Worm (Caenorhabditis elegans) whole organism, L4/young adult: ENCODE data around the gene ZC250.5.

Experiments used
- W03F9.2 ChIP-seq: fragments of 150-350 bp; optimal IDR thresholded peaks from 2 replicates; lab custom pipeline; 2014; ENCODE audit warnings: missing biosample characterization, missing genetic modification characterization
- dao-5 ChIP-seq: sonication (generic microtip); optimal IDR thresholded peaks from 2 replicates; lab custom pipeline; 2016; ENCODE audit warnings: missing genotype, missing genetic modification characterization, moderate library complexity, missing compliant biosample characterization
- him-1 ChIP-seq: sonication (generic microtip); optimal IDR thresholded peaks from 2 replicates; lab custom pipeline; 2016; ENCODE audit warnings: missing genotype, missing genetic modification reagents, missing genetic modification characterization, missing compliant biosample characterization

The ZC250.5 gene

DNA sequence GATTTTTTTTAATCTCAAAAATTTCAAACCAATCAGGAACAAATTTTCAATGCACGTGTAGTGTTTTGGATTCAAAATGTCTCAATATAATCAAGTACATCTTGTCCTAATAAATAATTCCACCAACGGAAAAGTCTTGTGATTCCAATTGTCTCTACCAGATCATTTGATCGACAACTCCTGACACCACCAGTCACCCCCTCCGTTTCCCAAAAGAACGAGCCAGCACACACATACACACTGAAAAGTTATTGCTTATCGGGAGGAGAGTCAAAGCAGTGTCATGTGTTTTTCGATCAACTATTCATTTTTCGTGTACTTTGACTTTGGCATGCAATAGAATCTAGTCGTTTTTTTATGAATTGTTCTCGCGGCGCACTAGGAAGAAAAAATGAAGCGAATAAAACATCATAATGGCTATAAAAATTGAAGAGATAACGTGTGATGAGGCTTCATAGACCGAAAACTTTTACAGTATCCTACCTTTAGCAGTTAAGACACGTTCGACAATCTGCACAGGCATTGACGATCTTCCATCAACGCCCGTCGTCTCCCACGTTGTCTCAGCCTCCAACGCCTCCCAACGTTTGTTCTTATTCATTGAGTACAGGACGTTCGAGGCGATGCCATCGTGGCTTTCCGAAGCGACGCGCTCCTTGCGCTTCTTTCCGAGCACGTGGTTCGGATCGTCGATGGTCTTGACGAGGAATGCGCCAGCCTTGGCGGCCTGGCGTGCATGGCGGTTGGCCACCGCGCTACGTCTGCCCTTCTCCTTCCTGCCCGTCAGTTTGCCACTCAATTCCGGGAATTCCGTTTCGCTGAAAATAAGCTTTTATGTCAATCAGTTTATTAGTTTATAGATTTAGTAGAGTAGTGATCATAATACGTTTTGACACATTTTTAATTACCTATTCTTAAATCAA lies 38.1 kb downstream of the ZC250.5 start:
- TF ChIP-seq dao-5 (tag; lab: Kevin White, UChicago) (no peak), W03F9.2 (no peak)

DNA sequence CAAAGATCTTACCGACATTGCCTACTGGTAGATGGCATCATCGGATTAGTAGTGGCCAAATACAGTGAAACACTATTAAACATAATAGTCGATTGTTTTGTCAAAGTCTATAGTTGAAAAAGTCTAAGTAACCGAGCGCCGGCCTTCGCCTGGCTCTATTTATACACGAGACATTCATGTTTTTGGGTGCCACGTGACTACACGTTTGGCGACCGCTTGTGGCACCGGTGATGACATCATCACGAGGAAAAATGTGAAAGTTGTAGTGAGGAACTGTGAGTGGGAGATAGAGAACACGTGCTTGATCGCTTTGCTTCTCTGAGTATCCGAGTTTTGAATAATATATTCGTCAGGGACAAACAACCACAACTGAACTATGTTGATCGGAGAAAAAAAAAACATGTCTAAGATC lies 38.8 kb downstream of the ZC250.5 start:
- TF ChIP-seq him-1 (tag; lab: Kevin White, UChicago) = peak; percentile 21
- peak; percentile 28 for TF ChIP-seq W03F9.2
- no peak for TF ChIP-seq dao-5 (tag; lab: Kevin White, UChicago)

DNA sequence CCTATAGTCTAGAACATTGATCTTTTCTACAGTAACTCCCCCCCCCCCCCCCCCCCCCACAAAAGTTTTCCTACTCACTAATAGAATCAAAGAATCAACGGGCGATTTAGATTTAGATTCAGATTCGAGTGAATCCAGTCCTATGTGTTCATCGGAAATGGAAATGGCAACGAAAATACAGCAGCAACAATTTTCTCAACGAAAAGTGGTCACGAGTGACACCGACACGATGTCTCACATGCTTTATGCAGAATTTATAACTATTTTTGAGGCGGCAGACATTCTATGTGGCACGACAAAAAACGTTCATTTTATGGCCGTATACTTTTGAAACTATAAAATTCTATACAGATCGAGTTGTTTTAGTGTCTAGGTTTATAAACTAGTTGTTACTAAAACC lies 39.6 kb downstream of the ZC250.5 start:
- TF ChIP-seq him-1 (tag; lab: Kevin White, UChicago) (no peak), W03F9.2 (no peak), dao-5 (tag; lab: Kevin White, UChicago) (no peak)

DNA sequence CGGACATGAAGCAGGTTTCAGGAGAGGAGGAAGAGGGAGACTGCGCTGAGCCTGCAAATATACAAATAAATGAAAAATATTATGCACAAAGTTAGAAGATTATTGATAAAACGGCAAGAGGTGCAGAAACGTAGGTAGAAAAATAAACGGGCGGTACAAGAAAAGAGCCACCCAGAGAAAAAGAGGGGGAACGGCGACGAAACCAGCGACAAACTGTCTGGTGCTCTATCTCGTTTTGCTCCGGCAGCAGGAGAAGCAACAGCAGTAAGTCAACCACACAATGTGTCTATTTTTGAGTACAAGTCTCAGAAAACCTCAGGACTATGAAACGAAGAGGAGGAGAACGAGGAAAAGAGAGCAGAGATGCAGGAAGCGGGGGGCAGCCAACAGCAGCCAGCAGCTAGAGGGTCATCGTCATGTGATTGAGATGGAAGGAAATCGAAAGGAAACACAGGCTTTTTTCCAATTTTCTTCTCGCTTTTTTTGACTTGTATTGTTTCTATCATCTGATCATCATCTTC lies 40.2 kb downstream of the ZC250.5 start, which contains the start of gene F26F12.3:
F26F12.3 (minus strand) TSS at position 51 of the 521 bp plus-strand sequence.
- TF ChIP-seq dao-5 (tag; lab: Kevin White, UChicago) = no peak
- peak; percentile 29 for TF ChIP-seq W03F9.2
- TF ChIP-seq him-1 (tag; lab: Kevin White, UChicago) = no peak

DNA sequence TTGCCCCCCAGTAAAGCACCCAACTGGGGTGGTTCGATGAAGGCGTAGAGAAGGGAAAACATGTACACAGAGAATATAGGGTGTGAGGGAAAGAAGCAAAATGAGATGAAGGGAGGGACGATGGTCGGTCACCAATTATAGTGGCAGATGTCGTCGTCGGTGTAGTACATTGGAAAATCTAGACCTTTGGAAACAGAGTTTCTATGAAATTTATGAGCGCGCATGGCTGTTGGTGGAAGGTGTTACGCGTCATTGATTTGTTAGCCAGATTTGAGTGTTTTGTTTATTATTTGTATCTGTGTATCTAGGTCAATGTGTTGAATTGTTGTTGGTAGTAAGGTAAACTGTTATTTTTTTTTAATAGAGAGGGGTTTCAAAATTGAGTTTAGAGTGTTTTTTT lies 41.2 kb downstream of the ZC250.5 start:
- TF ChIP-seq dao-5 (tag; lab: Kevin White, UChicago) (no peak), him-1 (tag; lab: Kevin White, UChicago) (no peak), W03F9.2 (no peak)

DNA sequence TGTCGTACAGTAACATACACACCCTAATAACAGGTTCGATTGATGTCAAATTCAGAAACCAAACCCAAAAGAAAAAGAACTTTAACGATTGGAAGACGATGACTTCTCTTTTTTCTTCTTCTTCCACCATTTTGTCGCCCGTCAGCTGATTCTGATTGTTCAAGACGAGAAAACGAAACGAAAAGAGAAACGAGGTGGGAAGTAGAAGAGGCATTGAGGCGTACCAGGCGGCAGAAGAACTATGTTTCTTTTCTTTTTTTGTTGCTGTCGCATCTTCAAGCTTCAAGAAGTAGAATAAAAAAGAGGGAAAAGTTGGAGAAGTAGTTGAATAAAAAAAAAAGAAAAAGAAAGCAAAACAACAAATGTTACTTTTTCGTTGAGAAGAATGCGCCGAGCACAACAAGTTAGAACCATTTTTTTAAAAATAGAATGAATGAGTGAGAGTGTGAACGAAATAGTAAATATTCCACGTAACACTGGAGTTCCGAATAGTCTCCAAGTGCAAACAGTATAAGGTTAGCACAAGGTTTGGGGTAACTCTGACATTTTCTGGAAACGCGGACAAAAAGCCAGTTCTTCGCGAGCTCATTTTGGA lies 42.5 kb downstream of the ZC250.5 start:
- TF ChIP-seq dao-5 (tag; lab: Kevin White, UChicago) (no peak), W03F9.2 (no peak)

DNA sequence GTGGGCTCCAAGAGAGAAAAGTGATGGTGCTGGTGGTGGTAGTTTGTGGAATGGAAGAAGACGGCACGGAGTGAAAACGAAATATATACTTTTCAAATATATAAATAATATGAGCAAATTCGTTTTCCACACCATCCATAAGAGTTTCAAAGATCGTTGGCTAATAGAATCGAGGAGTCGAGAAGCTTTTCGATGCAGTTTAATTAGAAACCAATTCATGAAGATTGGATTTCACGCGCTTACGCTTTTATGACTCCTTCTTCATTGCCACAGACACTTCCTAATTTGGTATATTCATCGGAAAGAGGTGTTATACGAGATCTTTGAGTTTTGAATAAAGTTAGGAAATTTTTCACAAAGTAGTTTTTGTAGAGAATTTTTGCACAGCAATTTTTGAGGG lies 45.1 kb downstream of the ZC250.5 start:
- TF ChIP-seq him-1 (tag; lab: Kevin White, UChicago) = no peak
- TF ChIP-seq W03F9.2 = no peak

DNA sequence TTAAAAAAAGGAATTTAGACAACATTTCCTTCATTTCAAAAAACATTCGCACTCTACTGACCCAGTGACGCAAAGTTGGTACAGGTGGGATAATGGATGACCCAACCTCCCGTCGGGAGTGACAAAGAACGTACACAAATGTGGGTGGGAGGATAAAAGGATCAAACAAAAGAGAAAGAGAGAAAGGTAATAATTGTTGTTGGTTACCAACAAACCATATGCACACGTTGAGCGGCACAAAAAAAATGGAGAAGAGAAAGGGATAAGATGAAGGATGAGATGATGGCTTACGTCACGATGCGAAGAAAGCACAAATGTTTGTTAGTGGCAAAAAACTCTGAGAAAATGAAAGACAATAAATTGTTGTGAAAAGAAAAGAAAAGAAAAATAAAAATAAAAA lies 46.1 kb downstream of the ZC250.5 start:
- TF ChIP-seq dao-5 (tag; lab: Kevin White, UChicago) = no peak
- TF ChIP-seq him-1 (tag; lab: Kevin White, UChicago) = no peak
- TF ChIP-seq W03F9.2 = no peak

DNA sequence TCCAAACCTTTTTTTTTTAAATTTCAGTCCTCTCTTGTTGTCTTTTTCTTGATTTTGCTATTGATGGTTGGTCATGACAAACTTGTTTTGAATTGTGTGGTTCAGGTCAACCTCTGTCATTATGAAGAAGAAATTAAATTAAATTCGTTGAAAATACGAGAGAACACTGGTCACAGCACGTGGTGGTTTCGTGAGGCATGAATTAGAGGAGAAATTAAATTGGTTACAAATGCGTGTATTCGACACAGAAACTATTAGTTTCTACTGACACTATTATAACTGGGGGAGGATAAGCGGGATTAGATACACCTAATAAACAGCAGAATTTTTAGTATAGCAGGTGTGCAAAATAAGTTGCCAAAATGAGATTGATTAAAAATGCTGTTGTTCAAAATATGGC lies 46.5 kb downstream of the ZC250.5 start:
- TF ChIP-seq W03F9.2 (no peak), dao-5 (tag; lab: Kevin White, UChicago) (no peak), him-1 (tag; lab: Kevin White, UChicago) (no peak)
